Worm (Caenorhabditis elegans) whole organism, midembryonic: ENCODE measurements around the gene srv-17.

Source experiments
- flt-1 ChIP-seq: fragments of 200-800 bp; sonication (Bioruptor generic); IDR thresholded peaks from 2 replicates; pipeline ENCODE4 v1.3.6; 2022; ENCODE audit warnings: missing genetic modification characterization, missing compliant biosample characterization
- klf-2 ChIP-seq: fragments of 200-800 bp; sonication (Bioruptor generic); conservative IDR thresholded peaks from 2 replicates; pipeline ENCODE4 v1.3.6; 2022; ENCODE audit warnings: missing genetic modification reagents, missing genetic modification characterization, missing compliant biosample characterization
- ref-1 ChIP-seq: fragments of 200-800 bp; sonication (Bioruptor generic); conservative IDR thresholded peaks from 2 replicates; pipeline ENCODE4 v1.3.6; 2022; ENCODE audit warnings: missing genetic modification reagents, missing genetic modification characterization, missing compliant biosample characterization
- tab-1 ChIP-seq: fragments of 200-800 bp; sonication (Bioruptor generic); IDR thresholded peaks from 2 replicates; pipeline ENCODE4 v1.3.6; 2022; ENCODE audit warnings: missing genetic modification characterization, missing compliant biosample characterization
- ztf-23 ChIP-seq: fragments of 200-800 bp; sonication (Bioruptor generic); IDR thresholded peaks from 2 replicates; pipeline ENCODE4 v1.3.6; 2022; ENCODE audit warnings: missing genetic modification reagents, missing genetic modification characterization, missing compliant biosample characterization

ce11 chrIV:5820953-5821352 is 49.0 kb downstream of the srv-17 start:
- TF ChIP-seq flt-1 (GFP tag; lab: Robert Waterston, UW) (no peak), tab-1 (GFP tag; lab: Robert Waterston, UW) (no peak), ztf-23 (GFP tag; lab: Robert Waterston, UW) (no peak), klf-2 (GFP tag; lab: Robert Waterston, UW) (no peak), ref-1 (GFP tag; lab: Robert Waterston, UW) (no peak)
